Fruit fly (Drosophila melanogaster): ENCODE results near the gene Dhfr.

Gene Dhfr

dm6 chr3R:16431707-16432106 lies 49.3 kb upstream of the Dhfr start (continued):
- TF ChIP-seq Oaz (GFP tag; IDR thresholded peaks at IDR 0.05) = no peak
- TF ChIP-seq hkb (optimal IDR thresholded peaks at IDR 0.05) = peak; percentile 37
- no peak for TF ChIP-seq hkb (GFP tag; IDR thresholded peaks at IDR 0.05)
- TF ChIP-seq CG4404 (GFP tag; IDR thresholded peaks at IDR 0.05) = no peak
- TF ChIP-seq CG10147 (GFP tag; optimal IDR thresholded peaks at IDR 0.05) = no peak
- peak; percentile 25 for TF ChIP-seq CG15696 (tag; optimal IDR thresholded peaks at IDR 0.05)
- TF ChIP-seq abd-A (tag; optimal IDR thresholded peaks at IDR 0.05) = no peak
- no peak for TF ChIP-seq CG16863 (GFP tag; optimal IDR thresholded peaks at IDR 0.05)
- no peak for TF ChIP-seq CG9609 (GFP tag; optimal IDR thresholded peaks at IDR 0.05)
- TF ChIP-seq CG6689 (GFP tag; IDR thresholded peaks at IDR 0.05) = 0 out of 2 replicates have a peak, but pooled peaks have one; percentile 14
- TF ChIP-seq CG42726 (GFP tag; IDR thresholded peaks at IDR 0.05; ENCODE audit: partially characterized antibody) = peak; percentile 93
- peak; percentile 87 for TF ChIP-seq CG11456 (GFP tag; IDR thresholded peaks at IDR 0.05)
- peak; percentile 37; the same call in 1 of the 2 replicates for TF ChIP-seq sisA (GFP tag; IDR thresholded peaks at IDR 0.05)
- peak; percentile 53; the same call in 2 of the 3 replicates for TF ChIP-seq HLH4C (GFP tag; IDR thresholded peaks at IDR 0.05; ENCODE audit: partially characterized antibody)
- TF ChIP-seq Fer1 (GFP tag; optimal IDR thresholded peaks at IDR 0.05) = no peak
- no peak for TF ChIP-seq CG3065 (GFP tag; optimal IDR thresholded peaks at IDR 0.05)
- no peak for TF ChIP-seq CG6254 (GFP tag; optimal IDR thresholded peaks at IDR 0.05)
- TF ChIP-seq Mrtf (GFP tag; IDR thresholded peaks at IDR 0.05) = no peak; the same call in 2 of the 3 replicates
- no peak for TF ChIP-seq GATAe (GFP tag; conservative IDR thresholded peaks at IDR 0.05)
- TF ChIP-seq CG14965 (GFP tag; optimal IDR thresholded peaks at IDR 0.05; ENCODE audit: borderline replicate concordance) = no peak
- TF ChIP-seq CG13424 (tag; optimal IDR thresholded peaks at IDR 0.05) = peak; percentile 30
- TF ChIP-seq CG7372 (GFP tag; IDR thresholded peaks at IDR 0.05) = no peak
- peak; percentile 10 for TF ChIP-seq pzg (GFP tag; optimal IDR thresholded peaks at IDR 0.05)
- no peak for TF ChIP-seq salm (tag; optimal IDR thresholded peaks at IDR 0.05)
- TF ChIP-seq ac (GFP tag; optimal IDR thresholded peaks at IDR 0.05) = no peak
- TF ChIP-seq CG14667 (GFP tag; IDR thresholded peaks at IDR 0.05) = no peak
- TF ChIP-seq NFAT (GFP tag; IDR thresholded peaks at IDR 0.05) = peak; percentile 82
- peak; percentile 38 for TF ChIP-seq dm (GFP tag; optimal IDR thresholded peaks at IDR 0.05)
- no peak for TF ChIP-seq CG8388 (GFP tag; optimal IDR thresholded peaks at IDR 0.05)
- no peak for TF ChIP-seq ro (GFP tag; IDR thresholded peaks at IDR 0.05)
- TF ChIP-seq mld (GFP tag; IDR thresholded peaks at IDR 0.05; ENCODE audit: partially characterized antibody) = no peak; the same call in 2 of the 3 replicates
- no peak for TF ChIP-seq CG11695 (GFP tag; IDR thresholded peaks at IDR 0.05)
- TF ChIP-seq Hey (tag; optimal IDR thresholded peaks at IDR 0.05) = no peak
- TF ChIP-seq pita (GFP tag; optimal IDR thresholded peaks at IDR 0.05) = no peak
- TF ChIP-seq lilli (GFP tag; optimal IDR thresholded peaks at IDR 0.05) = peak; percentile 44
- peak; percentile 71 for TF ChIP-seq nerfin-2 (GFP tag; IDR thresholded peaks at IDR 0.05; ENCODE audit: partially characterized antibody)
- TF ChIP-seq ap (GFP tag; IDR thresholded peaks at IDR 0.05) = no peak
- TF ChIP-seq yki (optimal IDR thresholded peaks at IDR 0.05) = no peak
- no peak for TF ChIP-seq CG15479 (GFP tag; optimal IDR thresholded peaks at IDR 0.05)
- TF ChIP-seq ab (GFP tag; optimal IDR thresholded peaks at IDR 0.05) = no peak
- TF ChIP-seq CG7745 (tag; optimal IDR thresholded peaks at IDR 0.05) = no peak
- no peak for TF ChIP-seq Elba2 (GFP tag; optimal IDR thresholded peaks at IDR 0.05)
- TF ChIP-seq CG11696 (GFP tag; IDR thresholded peaks at IDR 0.05) = no peak
- TF ChIP-seq pum (GFP tag; optimal IDR thresholded peaks at IDR 0.05) = peak; percentile 10
- peak; percentile 25 for TF ChIP-seq CG1233 (GFP tag; optimal IDR thresholded peaks at IDR 0.05)
- TF ChIP-seq CG9797 (GFP tag; optimal IDR thresholded peaks at IDR 0.05) = no peak
- no peak for TF ChIP-seq eve (GFP tag; optimal IDR thresholded peaks at IDR 0.05)
- no peak for TF ChIP-seq dmrt99B (tag; optimal IDR thresholded peaks at IDR 0.05)
- TF ChIP-seq CG17829 (tag; optimal IDR thresholded peaks at IDR 0.05) = peak; percentile 72
- TF ChIP-seq Ssrp (tag; optimal IDR thresholded peaks at IDR 0.05) = no peak
- TF ChIP-seq B-H2 (GFP tag; optimal IDR thresholded peaks at IDR 0.05) = peak; percentile 64
- TF ChIP-seq CG17359 (tag; optimal IDR thresholded peaks at IDR 0.05) = peak; percentile 54
